Worm (Caenorhabditis elegans): ENCODE measurements around the gene W06G6.2.

ce11 chrV:16596102-16596501 lies 33.0 kb upstream of the W06G6.2 start:
- no peak for TF ChIP-seq ztf-11 (tag; optimal IDR thresholded peaks at IDR 0.05)
- TF ChIP-seq lin-13 (tag; optimal IDR thresholded peaks at IDR 0.05) = no peak
- TF ChIP-seq blmp-1 (tag; optimal IDR thresholded peaks at IDR 0.05) = no peak
- TF ChIP-seq elt-3 (tag; optimal IDR thresholded peaks at IDR 0.05) = peak; percentile 60
